Worm (Caenorhabditis elegans): Measurements from ENCODE around the gene F35B12.9.

Gene F35B12.9

DNA sequence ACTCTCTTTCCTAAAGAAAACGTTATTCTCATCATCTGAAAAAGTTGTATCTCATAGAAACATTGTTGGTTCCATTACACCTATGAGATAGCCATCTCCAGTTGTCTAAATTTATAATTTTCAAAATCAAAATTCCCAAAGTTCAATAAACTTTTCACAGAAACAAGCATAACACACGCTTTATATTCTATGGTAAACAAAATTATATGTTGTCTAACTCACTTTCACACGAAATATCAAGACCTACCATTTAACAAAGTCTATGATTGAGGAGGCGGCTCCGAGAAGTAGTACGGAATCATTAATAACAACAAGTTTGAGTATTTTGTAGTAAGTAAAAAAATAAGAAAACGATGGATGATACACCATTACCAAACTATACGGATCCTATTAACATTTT is 2.2 kb upstream of the F35B12.9 start, which contains the start of gene srx-84:
Gene srx-84, plus strand, starts transcription at position 301 of the 400 bp plus-strand sequence.
- TF ChIP-seq dao-5 (tag; optimal IDR thresholded peaks at IDR 0.05) = no peak

ce11 chrV:11604484-11604883 is 3.5 kb downstream of the F35B12.9 start, which contains the start of gene dhs-20:
TSS of gene dhs-20 (minus strand) at chrV:11604563.
- TF ChIP-seq W03F9.2 (tag; optimal IDR thresholded peaks at IDR 0.05) = no peak
- no peak for TF ChIP-seq dao-5 (tag; optimal IDR thresholded peaks at IDR 0.05)
- no peak for TF ChIP-seq him-1 (tag; optimal IDR thresholded peaks at IDR 0.05)

DNA sequence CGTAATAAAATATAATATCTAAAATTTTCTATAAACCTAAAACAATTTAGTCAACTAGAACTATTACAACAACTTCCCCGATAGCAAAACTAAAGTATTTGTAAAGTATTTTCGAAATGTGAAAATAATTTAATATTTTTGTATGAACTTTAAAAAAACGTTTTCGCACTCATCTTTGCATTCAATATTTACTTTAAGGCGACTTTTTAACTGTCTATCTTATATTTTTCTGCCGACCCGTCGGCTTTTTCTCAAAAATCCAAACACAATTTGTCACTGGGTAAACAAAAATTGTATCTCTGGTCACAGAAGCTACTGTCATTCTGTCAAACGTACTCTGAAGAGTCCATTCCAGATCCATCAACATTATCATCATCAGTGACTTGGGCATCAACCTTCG is 4.3 kb downstream of the F35B12.9 start:
- TF ChIP-seq dao-5 (tag; optimal IDR thresholded peaks at IDR 0.05) (no peak), W03F9.2 (tag; optimal IDR thresholded peaks at IDR 0.05) (no peak), him-1 (tag; optimal IDR thresholded peaks at IDR 0.05) (no peak)

DNA sequence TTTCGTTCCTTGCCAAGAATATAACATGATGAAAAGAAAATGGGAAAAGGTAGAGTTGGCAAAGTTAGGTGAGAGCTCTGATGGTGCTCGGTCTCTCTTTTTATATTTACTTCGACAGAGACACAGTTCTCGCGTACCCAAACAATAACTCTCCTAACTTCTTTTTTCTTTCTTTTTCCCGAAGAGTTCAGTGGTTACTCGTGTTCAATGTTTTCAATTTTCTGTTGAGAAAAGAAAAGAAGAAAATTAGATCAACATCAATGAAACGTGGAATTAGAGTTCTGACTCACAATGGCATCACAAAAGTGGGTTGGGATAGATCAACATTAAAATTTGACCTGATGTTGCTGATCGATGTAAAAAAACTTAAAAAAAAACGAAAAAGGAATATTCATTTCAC is 5.5 kb downstream of the F35B12.9 start, which contains the start of gene idpp-16:
Gene idpp-16, minus strand, starts transcription at position 101 of the 400 bp plus-strand sequence.
- TF ChIP-seq him-1 (tag; optimal IDR thresholded peaks at IDR 0.05) (no peak), W03F9.2 (tag; optimal IDR thresholded peaks at IDR 0.05) (no peak), dao-5 (tag; optimal IDR thresholded peaks at IDR 0.05) (no peak)

DNA sequence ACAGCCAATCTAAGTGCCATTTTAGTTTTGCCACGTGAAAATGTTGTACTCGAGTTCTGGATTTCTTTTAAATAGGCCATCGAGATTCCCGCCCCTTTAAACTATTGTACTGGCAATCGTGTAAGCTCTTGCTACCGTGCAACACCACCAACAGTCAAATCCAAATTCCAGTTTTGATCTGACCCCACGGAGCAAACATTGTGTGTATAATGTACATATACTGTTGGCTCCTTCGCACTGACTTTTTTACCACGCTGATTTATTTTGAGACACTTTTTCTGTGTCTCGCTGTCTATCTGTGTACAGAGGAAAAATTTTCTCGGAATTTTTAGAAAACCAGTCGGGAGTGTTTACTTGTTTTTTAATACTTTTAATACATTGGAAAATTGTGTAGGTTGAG is 9.1 kb downstream of the F35B12.9 start, which contains the start of gene piit-1:
Gene piit-1, minus strand, starts transcription at position 101 of the 400 bp plus-strand sequence.
- TF ChIP-seq him-1 (tag; optimal IDR thresholded peaks at IDR 0.05) = no peak
- TF ChIP-seq W03F9.2 (tag; optimal IDR thresholded peaks at IDR 0.05) = no peak
- no peak for TF ChIP-seq dao-5 (tag; optimal IDR thresholded peaks at IDR 0.05)

DNA sequence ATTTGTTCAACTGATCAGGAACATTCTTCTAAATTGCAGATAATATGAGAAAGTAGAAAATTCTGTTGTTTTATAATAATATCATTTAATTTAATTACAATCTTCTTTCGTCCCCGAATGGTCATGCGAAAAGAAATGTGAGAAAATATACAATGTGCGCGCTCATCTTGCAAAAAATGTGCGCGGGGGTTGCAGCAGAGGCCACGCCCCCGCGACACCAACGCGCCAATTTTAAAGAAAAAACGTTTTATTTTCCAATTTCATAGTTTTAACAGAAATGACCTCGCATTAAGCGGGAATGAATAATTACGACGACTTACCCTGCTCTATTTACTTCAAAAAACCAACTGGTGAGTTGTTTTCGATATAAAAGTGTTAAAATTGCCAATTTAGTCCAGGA is 9.5 kb downstream of the F35B12.9 start, which contains the start of gene sas-5:
Gene sas-5, plus strand, starts transcription at position 257 of the 400 bp plus-strand sequence.
- TF ChIP-seq W03F9.2 (tag; optimal IDR thresholded peaks at IDR 0.05) (peak; percentile 34), dao-5 (tag; optimal IDR thresholded peaks at IDR 0.05) (no peak)

DNA sequence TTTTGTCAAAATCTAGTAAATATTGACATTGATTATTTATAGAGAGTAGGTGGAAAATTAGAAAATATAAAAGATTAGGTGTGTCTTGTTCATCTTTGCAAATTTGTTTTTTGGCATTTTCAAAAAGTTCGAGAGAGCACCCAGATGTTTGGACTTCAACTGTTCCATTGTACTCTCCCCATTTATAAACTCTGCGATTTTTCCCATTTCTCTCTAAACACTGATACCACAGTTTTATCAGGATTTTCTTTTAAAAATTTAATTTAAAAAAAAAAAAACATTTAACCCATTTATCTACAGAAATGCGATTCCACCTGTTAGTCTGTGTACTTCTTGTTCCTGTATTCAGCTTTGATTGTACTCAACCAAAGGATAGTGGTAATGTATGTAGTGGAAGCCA is 12.0 kb downstream of the F35B12.9 start, which contains the start of gene tag-290:
Gene tag-290, plus strand, starts transcription at position 301 of the 400 bp plus-strand sequence.
- TF ChIP-seq W03F9.2 (tag; optimal IDR thresholded peaks at IDR 0.05) (no peak), dao-5 (tag; optimal IDR thresholded peaks at IDR 0.05) (no peak), him-1 (tag; optimal IDR thresholded peaks at IDR 0.05) (no peak)

DNA sequence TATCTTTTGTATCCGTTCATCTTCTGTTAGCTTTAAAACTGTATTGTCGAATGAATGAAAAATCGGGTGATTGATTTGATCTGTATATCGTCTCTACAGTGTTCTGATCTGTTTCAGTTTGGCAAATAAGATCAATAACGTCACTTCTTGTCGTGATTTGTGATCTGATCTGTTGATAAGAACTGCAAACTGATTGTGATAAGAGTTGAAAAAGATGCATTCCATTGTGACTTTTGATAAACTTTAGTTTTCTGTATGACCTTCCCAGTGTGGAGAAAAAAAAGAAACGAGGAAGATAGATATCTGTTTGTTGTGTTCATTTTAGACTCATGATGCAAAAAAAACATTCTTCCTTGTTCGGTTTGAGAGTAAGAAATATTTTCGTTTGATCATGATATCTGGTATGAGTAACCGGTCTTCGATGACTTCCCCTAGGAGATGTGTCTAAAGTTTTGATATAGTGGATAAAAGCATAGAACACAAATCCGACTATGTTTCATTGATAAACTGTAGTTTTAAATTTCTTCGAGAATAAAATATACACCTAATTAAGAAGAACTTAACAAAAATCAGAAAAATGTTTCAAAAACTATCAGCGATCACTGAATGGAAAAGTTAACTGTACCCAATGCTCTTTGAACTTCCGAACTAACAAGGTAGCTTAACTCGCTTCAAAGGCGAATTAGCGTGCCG is 14.0 kb downstream of the F35B12.9 start:
- TF ChIP-seq dao-5 (tag; optimal IDR thresholded peaks at IDR 0.05) = no peak
- TF ChIP-seq W03F9.2 (tag; optimal IDR thresholded peaks at IDR 0.05) = no peak
- TF ChIP-seq him-1 (tag; optimal IDR thresholded peaks at IDR 0.05) = no peak

ce11 chrV:11615948-11616681 is 15.1 kb downstream of the F35B12.9 start, which contains the start of gene nlp-24:
TSS of gene nlp-24 (plus strand) at chrV:11616376.
- no peak for TF ChIP-seq dao-5 (tag; optimal IDR thresholded peaks at IDR 0.05)
- no peak for TF ChIP-seq him-1 (tag; optimal IDR thresholded peaks at IDR 0.05)
- no peak for TF ChIP-seq W03F9.2 (tag; optimal IDR thresholded peaks at IDR 0.05)

- no peak for TF ChIP-seq W03F9.2 (tag; optimal IDR thresholded peaks at IDR 0.05)
- TF ChIP-seq dao-5 (tag; optimal IDR thresholded peaks at IDR 0.05) = no peak
- TF ChIP-seq him-1 (tag; optimal IDR thresholded peaks at IDR 0.05) = no peak
These were observed 15.8 kb downstream of the F35B12.9 start for ce11 chrV:11616813-11617212.

ce11 chrV:11618173-11618572 is 17.2 kb downstream of the F35B12.9 start, which contains the start of gene glb-15:
TSS of gene glb-15 (minus strand) at chrV:11618273.
- TF ChIP-seq dao-5 (tag; optimal IDR thresholded peaks at IDR 0.05) = no peak
- no peak for TF ChIP-seq W03F9.2 (tag; optimal IDR thresholded peaks at IDR 0.05)
- no peak for TF ChIP-seq him-1 (tag; optimal IDR thresholded peaks at IDR 0.05)

DNA sequence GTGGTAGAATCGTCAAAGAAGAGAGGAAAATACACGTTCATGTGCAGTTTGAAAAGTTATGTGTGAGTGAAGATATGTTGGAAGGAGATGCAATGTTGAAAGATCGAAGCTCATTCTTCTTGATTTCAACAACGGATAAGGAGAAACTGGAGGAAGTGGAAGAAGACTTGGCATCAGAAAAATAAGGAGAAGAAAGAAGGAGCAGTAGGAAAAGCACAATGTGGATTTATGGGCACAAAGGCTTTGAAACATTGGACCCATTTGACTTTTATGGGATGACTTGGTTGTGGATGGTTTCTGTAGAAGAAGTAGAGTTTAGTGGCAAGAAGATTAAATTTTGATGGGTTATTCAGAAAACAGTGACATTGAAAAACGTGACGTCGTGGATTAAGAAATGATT is 19.1 kb downstream of the F35B12.9 start:
- TF ChIP-seq him-1 (tag; optimal IDR thresholded peaks at IDR 0.05) (no peak), W03F9.2 (tag; optimal IDR thresholded peaks at IDR 0.05) (no peak), dao-5 (tag; optimal IDR thresholded peaks at IDR 0.05) (no peak)

DNA sequence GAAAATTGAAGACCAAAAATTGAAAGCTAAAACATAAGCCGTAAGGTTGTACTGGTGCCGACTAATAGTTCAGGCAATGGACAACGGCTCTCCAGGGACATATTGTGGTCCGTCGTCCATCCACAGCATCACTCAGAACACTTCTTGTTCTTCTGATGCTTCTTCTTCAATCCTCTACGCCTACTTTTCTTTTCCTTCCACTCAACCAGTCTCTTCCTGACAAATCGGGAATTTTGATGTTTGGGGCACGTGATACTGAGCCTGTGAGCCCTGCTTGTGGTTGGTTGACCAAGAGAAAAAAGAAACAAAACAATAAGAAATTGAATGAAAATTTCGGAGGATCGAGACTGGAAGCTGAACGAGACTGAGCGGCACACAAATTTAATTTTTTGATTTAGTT is 20.3 kb downstream of the F35B12.9 start:
- TF ChIP-seq W03F9.2 (tag; optimal IDR thresholded peaks at IDR 0.05) = no peak
- no peak for TF ChIP-seq him-1 (tag; optimal IDR thresholded peaks at IDR 0.05)
- TF ChIP-seq dao-5 (tag; optimal IDR thresholded peaks at IDR 0.05) = no peak

DNA sequence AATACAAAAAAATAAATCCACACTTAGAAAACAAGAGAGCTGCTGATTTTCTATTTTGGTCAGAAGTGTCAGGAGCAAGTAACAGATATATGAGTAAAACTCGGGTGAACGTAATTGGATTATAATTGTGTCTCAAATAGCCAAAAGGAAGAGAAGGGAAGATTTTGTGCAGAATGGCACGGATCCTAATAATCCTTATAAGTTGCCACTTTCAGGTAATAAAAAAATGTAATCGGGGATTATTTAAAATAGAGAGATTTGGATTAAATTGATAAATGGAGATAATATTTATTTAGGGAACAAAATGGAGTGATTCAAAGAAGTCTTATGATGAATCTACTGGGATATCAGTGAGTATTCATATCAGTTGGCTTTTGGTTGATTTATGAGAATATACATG is 24.0 kb downstream of the F35B12.9 start:
- TF ChIP-seq him-1 (tag; optimal IDR thresholded peaks at IDR 0.05) (no peak), dao-5 (tag; optimal IDR thresholded peaks at IDR 0.05) (no peak), W03F9.2 (tag; optimal IDR thresholded peaks at IDR 0.05) (no peak)

All from whole organism, L4/young adult.